Fruit fly (Drosophila melanogaster) whole organism, embryonic: Measurements from ENCODE around the gene CG34307.

Experiments
- Blimp-1 ChIP-seq: fragments of 200-800 bp; sonication (Bioruptor generic); optimal IDR thresholded peaks from 3 replicates; lab custom pipeline; 2018; ENCODE audit warnings: missing biosample characterization, missing genetic modification characterization, mild to moderate bottlenecking, moderate library complexity, missing genetic modification reagents
- CG11456 ChIP-seq: fragments of 200-800 bp; sonication (Bioruptor generic); IDR thresholded peaks from 3 replicates; pipeline ENCODE4 v1.3.6; 2022; ENCODE audit warnings: missing biosample characterization, missing genetic modification characterization
- CG11695 ChIP-seq: fragments of 200-800 bp; sonication (Bioruptor generic); IDR thresholded peaks from 3 replicates; pipeline ENCODE4 v1.3.6; 2022; ENCODE audit warnings: missing biosample characterization, missing genetic modification characterization
- CG16863 ChIP-seq: fragments of 200-800 bp; sonication (Bioruptor generic); optimal IDR thresholded peaks from 3 replicates; lab custom pipeline; 2016; ENCODE audit warnings: missing biosample characterization, missing genetic modification characterization
- CG17186 ChIP-seq: fragments of 200-800 bp; sonication (Bioruptor generic); optimal IDR thresholded peaks from 3 replicates; lab custom pipeline; 2017; ENCODE audit warnings: missing biosample characterization, missing genetic modification reagents, missing genetic modification characterization
- CG2120 ChIP-seq: fragments of 200-800 bp; sonication (Bioruptor generic); optimal IDR thresholded peaks from 3 replicates; lab custom pipeline; 2016; ENCODE audit warnings: missing biosample characterization, missing genetic modification characterization
- CG32767 ChIP-seq: fragments of 200-800 bp; sonication (Bioruptor generic); IDR thresholded peaks from 2 replicates; pipeline ENCODE4 v1.3.6; 2022; ENCODE audit warnings: missing biosample characterization, missing genetic modification characterization
- CG34376 ChIP-seq: fragments of 200-800 bp; sonication (Bioruptor generic); optimal IDR thresholded peaks from 2 replicates; lab custom pipeline; 2018; ENCODE audit warnings: missing biosample characterization, mild to moderate bottlenecking, missing genetic modification characterization
- CG4404 ChIP-seq: fragments of 200-800 bp; sonication (Bioruptor generic); IDR thresholded peaks from 2 replicates; pipeline ENCODE4 v1.3.6; 2022; ENCODE audit warnings: missing biosample characterization, missing genetic modification characterization
- CG6765 ChIP-seq: fragments of 200-800 bp; sonication (Bioruptor generic); optimal IDR thresholded peaks from 3 replicates; lab custom pipeline; 2017; ENCODE audit warnings: missing biosample characterization, mild to moderate bottlenecking, missing genetic modification characterization
- CG7786 ChIP-seq: fragments of 200-800 bp; sonication (Bioruptor generic); optimal IDR thresholded peaks from 2 replicates; lab custom pipeline; 2016; ENCODE audit warnings: missing biosample characterization, missing genetic modification characterization
- CG8089 ChIP-seq: fragments of 200-800 bp; sonication (Bioruptor generic); optimal IDR thresholded peaks from 3 replicates; lab custom pipeline; 2016; ENCODE audit warnings: missing biosample characterization, missing genetic modification characterization
- Fer1 ChIP-seq: fragments of 200-800 bp; sonication (Bioruptor generic); optimal IDR thresholded peaks from 2 replicates; lab custom pipeline; 2017; ENCODE audit warnings: missing biosample characterization, mild to moderate bottlenecking, missing genetic modification characterization
- Fer3 ChIP-seq: fragments of 200-800 bp; sonication (Bioruptor generic); optimal IDR thresholded peaks from 2 replicates; lab custom pipeline; 2018; ENCODE audit warnings: missing biosample characterization, mild to moderate bottlenecking, missing genetic modification characterization, moderate library complexity
- H2.0 ChIP-seq: fragments of 200-800 bp; sonication (Bioruptor generic); IDR thresholded peaks from 2 replicates; pipeline ENCODE4 v1.3.6; 2022; ENCODE audit warnings: missing biosample characterization, missing genetic modification characterization
- HLH4C ChIP-seq: fragments of 200-800 bp; sonication (Bioruptor generic); IDR thresholded peaks from 3 replicates; pipeline ENCODE4 v1.3.6; 2022; ENCODE audit warnings: missing biosample characterization, missing genetic modification characterization; ENCODE audit not compliant: partially characterized antibody
- HLHmδ ChIP-seq: fragments of 200-800 bp; sonication (Bioruptor generic); optimal IDR thresholded peaks from 2 replicates; lab custom pipeline; 2018; ENCODE audit warnings: missing biosample characterization, mild to moderate bottlenecking, missing genetic modification characterization, moderate library complexity
- Hr39 ChIP-seq: fragments of >200 bp; optimal IDR thresholded peaks from 2 replicates; lab custom pipeline; 2017
- Lhr ChIP-seq: fragments of 200-800 bp; sonication (Bioruptor generic); optimal IDR thresholded peaks from 3 replicates; lab custom pipeline; 2017; ENCODE audit warnings: mild to moderate bottlenecking, missing biosample characterization, missing genetic modification reagents, missing genetic modification characterization
- Max ChIP-seq: fragments of 200-800 bp; sonication (Bioruptor generic); optimal IDR thresholded peaks from 2 replicates; lab custom pipeline; 2016; ENCODE audit warnings: missing biosample characterization, mild to moderate bottlenecking, missing genetic modification characterization
- Meics ChIP-seq: fragments of 200-800 bp; sonication (Bioruptor generic); optimal IDR thresholded peaks from 2 replicates; lab custom pipeline; 2017; ENCODE audit warnings: missing biosample characterization, mild to moderate bottlenecking, missing genetic modification characterization
- Nf-YB ChIP-seq: fragments of 200-800 bp; sonication (Bioruptor generic); optimal IDR thresholded peaks from 3 replicates; lab custom pipeline; 2019; ENCODE audit warnings: missing biosample characterization, mild to moderate bottlenecking, missing genetic modification characterization, moderate library complexity
- Ptx1 ChIP-seq: fragments of 200-800 bp; sonication (Bioruptor generic); IDR thresholded peaks from 2 replicates; pipeline ENCODE4 v1.3.6; 2022; ENCODE audit warnings: missing biosample characterization, missing genetic modification characterization
- Spps ChIP-seq: fragments of 200-800 bp; sonication (Bioruptor generic); optimal IDR thresholded peaks from 2 replicates; lab custom pipeline; 2018; ENCODE audit warnings: missing biosample characterization, mild to moderate bottlenecking, missing genetic modification characterization
- Sry-β ChIP-seq: fragments of 200-800 bp; sonication (Bioruptor generic); optimal IDR thresholded peaks from 2 replicates; lab custom pipeline; 2018; ENCODE audit warnings: missing biosample characterization, mild to moderate bottlenecking, missing genetic modification characterization, moderate library complexity
- Sry-δ ChIP-seq: fragments of 200-800 bp; sonication (Bioruptor generic); optimal IDR thresholded peaks from 2 replicates; lab custom pipeline; 2016; ENCODE audit warnings: missing biosample characterization, missing genetic modification characterization
- Stat92E ChIP-seq, 3 experiments: fragments of >200 bp in 2 of 3; fragments of 200-800 bp in 1 of 3; sonication (Bioruptor generic) in 1 of 3; optimal IDR thresholded peaks; 2 replicates each; lab custom pipeline; 2017 to 2019; ENCODE audit warnings: missing biosample characterization in 3 of 3, missing genetic modification characterization in 3 of 3, mild to moderate bottlenecking in 1 of 3, moderate library complexity in 1 of 3
- Usf ChIP-seq: fragments of 200-800 bp; sonication (Bioruptor generic); optimal IDR thresholded peaks from 2 replicates; lab custom pipeline; 2017; ENCODE audit warnings: missing genotype, missing biosample characterization, missing genetic modification characterization
- Xrp1 ChIP-seq: fragments of 200-800 bp; sonication (Bioruptor generic); IDR thresholded peaks from 2 replicates; pipeline ENCODE4 v1.3.6; 2022; ENCODE audit warnings: missing biosample characterization, missing genetic modification characterization
- ap ChIP-seq: fragments of 200-800 bp; sonication (Bioruptor generic); IDR thresholded peaks from 2 replicates; pipeline ENCODE4 v1.3.6; 2022; ENCODE audit warnings: missing biosample characterization, missing genetic modification characterization
- ara ChIP-seq: fragments of 200-800 bp; sonication (Bioruptor generic); IDR thresholded peaks from 2 replicates; pipeline ENCODE4 v1.3.6; 2022; ENCODE audit warnings: missing biosample characterization, missing genetic modification characterization
- bab2 ChIP-seq: fragments of 200-800 bp; sonication (Bioruptor generic); optimal IDR thresholded peaks from 2 replicates; lab custom pipeline; 2016; ENCODE audit warnings: missing biosample characterization, missing genetic modification characterization
- br ChIP-seq: fragments of >200 bp; optimal IDR thresholded peaks from 2 replicates; lab custom pipeline; 2017
- croc ChIP-seq: fragments of 200-800 bp; sonication (Bioruptor generic); conservative IDR thresholded peaks from 3 replicates; pipeline ENCODE4 v1.3.6; 2022; ENCODE audit warnings: missing biosample characterization, missing genetic modification characterization
- crol ChIP-seq: fragments of 200-800 bp; sonication (Bioruptor generic); IDR thresholded peaks from 2 replicates; pipeline ENCODE4 v1.3.6; 2022; ENCODE audit warnings: missing biosample characterization, missing genetic modification characterization
- grn ChIP-seq: fragments of 200-800 bp; sonication (Bioruptor generic); optimal IDR thresholded peaks from 3 replicates; lab custom pipeline; 2017; ENCODE audit warnings: missing biosample characterization, missing genetic modification characterization
- hkb ChIP-seq, 2 experiments: fragments of 200-800 bp in 1 of 2; fragments of >200 bp in 1 of 2; sonication (Bioruptor generic) in 1 of 2; IDR thresholded peaks in 1 of 2; optimal IDR thresholded peaks in 1 of 2; 2 replicates each; pipeline versions ENCODE4 v1.3.6 to Lab custom; 2017 to 2022; ENCODE audit warnings: missing biosample characterization in 1 of 2, missing genetic modification characterization in 1 of 2
- jumu ChIP-seq: fragments of 200-800 bp; sonication (Bioruptor generic); optimal IDR thresholded peaks from 3 replicates; lab custom pipeline; 2016; ENCODE audit warnings: missing biosample characterization, missing genetic modification characterization
- klu ChIP-seq: fragments of 200-800 bp; sonication (Bioruptor generic); IDR thresholded peaks from 2 replicates; pipeline ENCODE4 v1.3.6; 2022; ENCODE audit warnings: missing biosample characterization, missing genetic modification characterization
- lbe ChIP-seq: fragments of 200-800 bp; sonication (Bioruptor generic); optimal IDR thresholded peaks from 2 replicates; lab custom pipeline; 2016; ENCODE audit warnings: missing biosample characterization, mild to moderate bottlenecking, missing genetic modification characterization
- mam ChIP-seq: fragments of 200-800 bp; sonication (Bioruptor generic); optimal IDR thresholded peaks from 3 replicates; lab custom pipeline; 2016; ENCODE audit warnings: missing biosample characterization, missing genetic modification characterization
- nom ChIP-seq: fragments of 200-800 bp; sonication (Bioruptor generic); optimal IDR thresholded peaks from 2 replicates; lab custom pipeline; 2017; ENCODE audit warnings: missing biosample characterization, missing genetic modification characterization, mild to moderate bottlenecking, moderate library complexity, missing genetic modification reagents
- pan ChIP-seq, 4 experiments: fragments of >200 bp in 3 of 4; fragments of 200-800 bp in 1 of 4; sonication (Bioruptor generic) in 1 of 4; optimal IDR thresholded peaks in 3 of 4; IDR thresholded peaks in 1 of 4; 2 replicates each; pipeline versions ENCODE4 v1.3.6 to Lab custom; 2017 to 2022; ENCODE audit warnings: missing biosample characterization in 2 of 4, missing genetic modification characterization in 2 of 4, mixed read lengths in 1 of 4
- phol ChIP-seq: fragments of 200-800 bp; sonication (Bioruptor generic); optimal IDR thresholded peaks from 3 replicates; lab custom pipeline; 2018; ENCODE audit warnings: missing biosample characterization, mild to moderate bottlenecking, missing genetic modification characterization, moderate library complexity
- pnt ChIP-seq: fragments of 200-800 bp; sonication (Bioruptor generic); optimal IDR thresholded peaks from 3 replicates; lab custom pipeline; 2016; ENCODE audit warnings: missing biosample characterization, missing genetic modification characterization
- psq ChIP-seq: fragments of 200-800 bp; sonication (Bioruptor generic); optimal IDR thresholded peaks from 2 replicates; lab custom pipeline; 2017; ENCODE audit warnings: missing biosample characterization, missing genetic modification characterization
- sna ChIP-seq: fragments of 200-800 bp; sonication (Bioruptor generic); IDR thresholded peaks from 2 replicates; pipeline ENCODE4 v1.3.6; 2022; ENCODE audit warnings: missing biosample characterization, missing genetic modification characterization; ENCODE audit not compliant: partially characterized antibody
- tna ChIP-seq: fragments of 200-800 bp; sonication (Bioruptor generic); IDR thresholded peaks from 2 replicates; pipeline ENCODE4 v1.3.6; 2022; ENCODE audit warnings: missing biosample characterization, missing genetic modification characterization; ENCODE audit not compliant: partially characterized antibody
- trem ChIP-seq: fragments of 200-800 bp; optimal IDR thresholded peaks from 3 replicates; lab custom pipeline; 2019; ENCODE audit warnings: missing biosample characterization, mild to moderate bottlenecking, missing genetic modification characterization, moderate library complexity
- unc-4 ChIP-seq: fragments of 200-800 bp; sonication (Bioruptor generic); IDR thresholded peaks from 2 replicates; pipeline ENCODE4 v1.3.6; 2022; ENCODE audit warnings: missing biosample characterization, missing genetic modification characterization; ENCODE audit not compliant: partially characterized antibody
- zf30C ChIP-seq: fragments of 200-800 bp; sonication (Bioruptor generic); optimal IDR thresholded peaks from 3 replicates; lab custom pipeline; 2018; ENCODE audit warnings: missing biosample characterization, mild to moderate bottlenecking, missing genetic modification characterization

CG34307 gene

DNA sequence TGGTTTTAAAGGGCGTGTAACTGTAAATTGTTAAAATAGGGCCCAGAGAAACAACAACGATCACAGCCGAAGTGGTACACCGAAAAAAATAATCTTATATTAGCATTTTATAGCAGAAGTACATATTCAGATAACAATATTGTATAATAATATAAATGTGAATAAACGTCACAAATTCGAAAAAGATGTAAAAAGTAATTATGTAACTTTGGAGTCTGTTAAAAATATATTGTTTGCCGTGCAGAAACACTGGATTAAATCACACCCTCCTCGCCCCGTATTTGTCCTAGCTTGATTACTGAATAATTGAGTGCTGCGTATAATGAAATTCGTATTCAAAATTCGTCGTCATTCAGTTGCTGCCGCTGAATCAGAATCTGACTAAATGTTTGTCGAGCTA is 42.2 kb upstream of the CG34307 start (continued):
- TF ChIP-seq Xrp1 (peak; percentile 49; the same call in 1 of the 2 replicates), bab2 (no peak), psq (GFP tag; lab: Kevin White, UChicago) (no peak), Sry-δ (GFP tag; lab: Kevin White, UChicago) (no peak), Stat92E (GFP tag; optimal IDR thresholded peaks at IDR 0.05; lab: Kevin White, UChicago) (no peak), br (no peak), CG6765 (GFP tag; lab: Kevin White, UChicago) (no peak), Fer1 (GFP tag; lab: Kevin White, UChicago) (no peak), nom (GFP tag; lab: Kevin White, UChicago) (no peak), Max (GFP tag; lab: Kevin White, UChicago) (no peak), hkb (optimal IDR thresholded peaks at IDR 0.05; lab: Kevin White, UChicago) (no peak), hkb (GFP tag; IDR thresholded peaks at IDR 0.05; lab: Robert Waterston, UW) (0 out of 2 replicates have a peak, but pooled peaks have one; percentile 17), trem (tag; lab: Kevin White, UChicago) (no peak), Usf (GFP tag; lab: Kevin White, UChicago) (no peak), klu (GFP tag; lab: Robert Waterston, UW) (no peak), CG16863 (no peak), CG34376 (GFP tag; lab: Kevin White, UChicago) (no peak), CG11456 (GFP tag; lab: Robert Waterston, UW) (no peak), Sry-β (GFP tag; lab: Kevin White, UChicago) (no peak), sna (GFP tag; lab: Robert Waterston, UW) (no peak), Blimp-1 (peak; percentile 36), croc (no peak), CG11695 (GFP tag; lab: Robert Waterston, UW) (peak; percentile 36; the same call in 1 of the 3 replicates), ap (0 out of 2 replicates have a peak, but pooled peaks have one; percentile 5), Lhr (no peak), pan (optimal IDR thresholded peaks at IDR 0.05; lab: Kevin White, UChicago) (no peak), pan (GFP tag; optimal IDR thresholded peaks at IDR 0.05 in 1 of 2, IDR thresholded peaks at IDR 0.05 in 1 of 2) (peak in 1 of 2 experiments; percentile 34), Nf-YB (GFP tag; lab: Kevin White, UChicago) (no peak), Spps (no peak), Fer3 (tag; lab: Kevin White, UChicago) (peak; percentile 33), crol (GFP tag; lab: Robert Waterston, UW) (no peak), phol (peak; percentile 30), Meics (GFP tag; lab: Kevin White, UChicago) (peak; percentile 43), mam (GFP tag; lab: Kevin White, UChicago) (no peak), CG8089 (no peak), ara (GFP tag; lab: Robert Waterston, UW) (no peak), unc-4 (no peak), H2.0 (peak; percentile 37; the same call in 1 of the 2 replicates), zf30C (GFP tag; lab: Kevin White, UChicago) (no peak), Ptx1 (GFP tag; lab: Robert Waterston, UW) (peak; percentile 61), lbe (GFP tag; lab: Kevin White, UChicago) (no peak), HLH4C (GFP tag; lab: Robert Waterston, UW) (no peak), HLHmδ (GFP tag; lab: Kevin White, UChicago) (no peak), tna (GFP tag; lab: Robert Waterston, UW) (no peak), jumu (GFP tag; lab: Kevin White, UChicago) (no peak), CG2120 (GFP tag; lab: Kevin White, UChicago) (no peak), CG32767 (no peak), CG17186 (no peak), pnt (GFP tag; lab: Kevin White, UChicago) (no peak), CG7786 (GFP tag; lab: Kevin White, UChicago) (no peak), grn (GFP tag; lab: Kevin White, UChicago) (no peak), Hr39 (lab: Kevin White, UChicago) (no peak), CG4404 (no peak)
